Fruit fly (Drosophila melanogaster): ENCODE data around the gene rogdi.

rogdi gene

dm6 chr3L:17008911-17009364 lies 40.4 kb upstream of the rogdi start:
- TF ChIP-seq insv (optimal IDR thresholded peaks at IDR 0.05) (no peak), psq (optimal IDR thresholded peaks at IDR 0.05) (no peak), h (optimal IDR thresholded peaks at IDR 0.05) (no peak), ttk (optimal IDR thresholded peaks at IDR 0.05) (no peak), Myc (optimal IDR thresholded peaks at IDR 0.05) (no peak)

dm6 chr3L:17009715-17010491 lies 39.4 kb upstream of the rogdi start:
- TF ChIP-seq Myc (optimal IDR thresholded peaks at IDR 0.05) = no peak

- no peak for TF ChIP-seq Myc (optimal IDR thresholded peaks at IDR 0.05)
Observed at dm6 chr3L:17010492-17011303, 38.6 kb upstream of the rogdi start.

dm6 chr3L:17011351-17012016 lies 37.8 kb upstream of the rogdi start:
- TF ChIP-seq Sin3A (optimal IDR thresholded peaks at IDR 0.05) (no peak), ttk (optimal IDR thresholded peaks at IDR 0.05) (no peak), insv (optimal IDR thresholded peaks at IDR 0.05) (no peak), psq (optimal IDR thresholded peaks at IDR 0.05) (no peak), Myc (optimal IDR thresholded peaks at IDR 0.05) (no peak), h (optimal IDR thresholded peaks at IDR 0.05) (no peak)

dm6 chr3L:17012017-17012719 lies 37.1 kb upstream of the rogdi start, which contains the start of gene CG3764:
Gene CG3764 (minus strand): TSS chr3L:17012565.
- TF ChIP-seq Myc (optimal IDR thresholded peaks at IDR 0.05) = no peak
- no peak for TF ChIP-seq psq (optimal IDR thresholded peaks at IDR 0.05)
- TF ChIP-seq insv (optimal IDR thresholded peaks at IDR 0.05) = no peak
- no peak for TF ChIP-seq h (optimal IDR thresholded peaks at IDR 0.05)
- TF ChIP-seq ttk (optimal IDR thresholded peaks at IDR 0.05) = no peak
- TF ChIP-seq Sin3A (optimal IDR thresholded peaks at IDR 0.05) = no peak

dm6 chr3L:17015663-17016575 lies 33.4 kb upstream of the rogdi start, which contains the start of the genes CG6664 and CG7728:
Gene CG6664 (minus strand): TSS chr3L:17016180.
Gene CG7728 (plus strand): TSS chr3L:17016536.
- TF ChIP-seq h (optimal IDR thresholded peaks at IDR 0.05) = no peak
- TF ChIP-seq Sin3A (optimal IDR thresholded peaks at IDR 0.05) = no peak
- no peak for TF ChIP-seq ttk (optimal IDR thresholded peaks at IDR 0.05)
- TF ChIP-seq psq (optimal IDR thresholded peaks at IDR 0.05) = no peak
- TF ChIP-seq insv (optimal IDR thresholded peaks at IDR 0.05) = no peak
- no peak for TF ChIP-seq Myc (optimal IDR thresholded peaks at IDR 0.05)

dm6 chr3L:17016576-17016917 lies 32.8 kb upstream of the rogdi start:
- TF ChIP-seq h (optimal IDR thresholded peaks at IDR 0.05) (no peak), insv (optimal IDR thresholded peaks at IDR 0.05) (no peak), psq (optimal IDR thresholded peaks at IDR 0.05) (no peak), ttk (optimal IDR thresholded peaks at IDR 0.05) (no peak), Myc (optimal IDR thresholded peaks at IDR 0.05) (no peak), Sin3A (optimal IDR thresholded peaks at IDR 0.05) (no peak)

- TF ChIP-seq psq (optimal IDR thresholded peaks at IDR 0.05) (no peak), h (optimal IDR thresholded peaks at IDR 0.05) (no peak), ttk (optimal IDR thresholded peaks at IDR 0.05) (no peak), insv (optimal IDR thresholded peaks at IDR 0.05) (no peak), Sin3A (optimal IDR thresholded peaks at IDR 0.05) (no peak), Myc (optimal IDR thresholded peaks at IDR 0.05) (no peak)
Observed at dm6 chr3L:17022756-17023155, 26.6 kb upstream of the rogdi start, which contains the start of gene CG6652. Gene CG6652 (minus strand): TSS chr3L:17022856.

- TF ChIP-seq insv (optimal IDR thresholded peaks at IDR 0.05) (no peak), ttk (optimal IDR thresholded peaks at IDR 0.05) (no peak), Sin3A (optimal IDR thresholded peaks at IDR 0.05) (no peak), psq (optimal IDR thresholded peaks at IDR 0.05) (no peak), h (optimal IDR thresholded peaks at IDR 0.05) (no peak), Myc (optimal IDR thresholded peaks at IDR 0.05) (no peak)
Observed at dm6 chr3L:17023641-17024040, 25.7 kb upstream of the rogdi start, which contains the start of gene a10. Gene a10 (minus strand): TSS chr3L:17023741.

dm6 chr3L:17024095-17024639 lies 25.1 kb upstream of the rogdi start, which contains the start of gene Fit2:
Gene Fit2 (plus strand): TSS chr3L:17024328.
- TF ChIP-seq h (optimal IDR thresholded peaks at IDR 0.05) (no peak), Sin3A (optimal IDR thresholded peaks at IDR 0.05) (no peak), insv (optimal IDR thresholded peaks at IDR 0.05) (no peak), psq (optimal IDR thresholded peaks at IDR 0.05) (no peak), ttk (optimal IDR thresholded peaks at IDR 0.05) (no peak), Myc (optimal IDR thresholded peaks at IDR 0.05) (no peak)

Data from Kc167 (cell line).